1 worm cellular context compared by ENCODE assay signal in genomic region chrIV:10714594-10714993, ce11.
TF ChIP-seq lines count a peak whose summit lies in the region.

No protein-coding gene starts in this region.

TF ChIP-seq in whole organism, L1 larva, 84 proteins besides CTCF, POLR2A, EP300 and RAD21 (continued from another document):
- no peak for TF ChIP-seq fos-1 (tag; optimal IDR thresholded peaks at IDR 0.05; lab: Kevin White, UChicago)
- no peak for TF ChIP-seq nhr-12 (tag; optimal IDR thresholded peaks at IDR 0.05; lab: Kevin White, UChicago)
- no peak for TF ChIP-seq sox-4 (tag; optimal IDR thresholded peaks at IDR 0.05; lab: Kevin White, UChicago)
- no peak for TF ChIP-seq sptf-1 (tag; optimal IDR thresholded peaks at IDR 0.05; lab: Kevin White, UChicago)
- TF ChIP-seq mep-1 (tag; optimal IDR thresholded peaks at IDR 0.05; lab: Kevin White, UChicago): peak; percentile 59
- no peak for TF ChIP-seq hlh-4 (tag; optimal IDR thresholded peaks at IDR 0.05; lab: Kevin White, UChicago)
- peak; percentile 7 to 13 (median 12) for TF ChIP-seq dpl-1 (GFP tag; optimal IDR thresholded peaks at IDR 0.05; lab: Kevin White, UChicago)
- no peak for TF ChIP-seq elt-3 (tag; optimal IDR thresholded peaks at IDR 0.05; lab: Kevin White, UChicago)
- TF ChIP-seq unc-86 (tag; optimal IDR thresholded peaks at IDR 0.05; lab: Kevin White, UChicago): no peak
- no peak for TF ChIP-seq pax-3 (tag; optimal IDR thresholded peaks at IDR 0.05; lab: Kevin White, UChicago)
- TF ChIP-seq nhr-19 (GFP tag; conservative IDR thresholded peaks at IDR 0.05; lab: Robert Waterston, UW): no peak
